Fruit fly (Drosophila melanogaster) whole organism, embryonic: ENCODE results near the gene CG3777.
A peak's percentile ranks its signal among the peaks of the same experiment; 100 is the strongest.

Experiments
- CG10543 ChIP-seq: fragments of 200-800 bp; sonication (Bioruptor generic); optimal IDR thresholded peaks from 3 replicates; lab custom pipeline; 2017; ENCODE audit warnings: missing biosample characterization, mild to moderate bottlenecking, missing genetic modification characterization, moderate library complexity
- CG12391 ChIP-seq: fragments of 200-800 bp; sonication (Bioruptor generic); optimal IDR thresholded peaks from 3 replicates; lab custom pipeline; 2018; ENCODE audit warnings: missing biosample characterization, mild to moderate bottlenecking, missing genetic modification characterization, moderate library complexity
- CG13287 ChIP-seq: fragments of 200-800 bp; sonication (Bioruptor generic); IDR thresholded peaks from 2 replicates; pipeline ENCODE4 v1.3.6; 2022; ENCODE audit warnings: missing biosample characterization, missing genetic modification characterization; ENCODE audit not compliant: partially characterized antibody
- CG14014 ChIP-seq: fragments of 200-800 bp; sonication (Bioruptor generic); IDR thresholded peaks from 2 replicates; pipeline ENCODE4 v1.3.6; 2022; ENCODE audit warnings: missing biosample characterization, missing genetic modification characterization
- CG18011 ChIP-seq: fragments of 200-800 bp; sonication (Bioruptor generic); optimal IDR thresholded peaks from 2 replicates; lab custom pipeline; 2017; ENCODE audit warnings: missing biosample characterization, missing genetic modification characterization, mild to moderate bottlenecking, moderate library complexity, missing genotype
- CG18262 ChIP-seq: fragments of 200-800 bp; optimal IDR thresholded peaks from 3 replicates; lab custom pipeline; 2019; ENCODE audit warnings: missing biosample characterization, mild to moderate bottlenecking, missing genetic modification characterization, moderate library complexity
- CG18619 ChIP-seq: fragments of 200-800 bp; sonication (Bioruptor generic); optimal IDR thresholded peaks from 3 replicates; lab custom pipeline; 2017; ENCODE audit warnings: missing biosample characterization, mild to moderate bottlenecking, missing genetic modification characterization
- CG32767 ChIP-seq: fragments of 200-800 bp; sonication (Bioruptor generic); IDR thresholded peaks from 2 replicates; pipeline ENCODE4 v1.3.6; 2022; ENCODE audit warnings: missing biosample characterization, missing genetic modification characterization
- CG32772 ChIP-seq: fragments of 200-800 bp; sonication (Bioruptor generic); IDR thresholded peaks from 2 replicates; pipeline ENCODE4 v1.3.6; 2022; ENCODE audit warnings: missing biosample characterization, missing genetic modification characterization
- CG3847 ChIP-seq: fragments of 200-800 bp; sonication (Bioruptor generic); IDR thresholded peaks from 2 replicates; pipeline ENCODE4 v1.3.6; 2022; ENCODE audit warnings: missing biosample characterization, missing genetic modification characterization
- CG4360 ChIP-seq: fragments of 200-800 bp; sonication (Bioruptor generic); IDR thresholded peaks from 2 replicates; pipeline ENCODE4 v1.3.6; 2022; ENCODE audit warnings: missing biosample characterization, missing genetic modification characterization
- CG4707 ChIP-seq: fragments of 200-800 bp; sonication (Bioruptor generic); optimal IDR thresholded peaks from 2 replicates; lab custom pipeline; 2018; ENCODE audit warnings: missing biosample characterization, mild to moderate bottlenecking, missing genetic modification characterization, moderate library complexity
- CG6175 ChIP-seq: fragments of 200-800 bp; sonication (Bioruptor generic); IDR thresholded peaks from 3 replicates; pipeline ENCODE4 v1.3.6; 2022; ENCODE audit warnings: missing biosample characterization, missing genetic modification characterization
- CG7357 ChIP-seq: fragments of 200-800 bp; sonication (Bioruptor generic); IDR thresholded peaks from 3 replicates; pipeline ENCODE4 v1.3.6; 2022; ENCODE audit warnings: missing biosample characterization, missing genetic modification characterization
- CG7963 ChIP-seq: fragments of 200-800 bp; sonication (Bioruptor generic); IDR thresholded peaks from 3 replicates; pipeline ENCODE4 v1.3.6; 2022; ENCODE audit warnings: missing biosample characterization, missing genetic modification characterization; ENCODE audit not compliant: partially characterized antibody
- CG8388 ChIP-seq: fragments of 200-800 bp; sonication (Bioruptor generic); optimal IDR thresholded peaks from 2 replicates; lab custom pipeline; 2019; ENCODE audit warnings: missing biosample characterization, mild to moderate bottlenecking, missing genetic modification characterization, moderate library complexity
- CG9727 ChIP-seq: fragments of 200-800 bp; sonication (Bioruptor generic); optimal IDR thresholded peaks from 3 replicates; lab custom pipeline; 2017; ENCODE audit warnings: missing biosample characterization, mild to moderate bottlenecking, missing genetic modification characterization
- CoRest ChIP-seq: fragments of 200-800 bp; sonication (Bioruptor generic); optimal IDR thresholded peaks from 3 replicates; lab custom pipeline; 2018; ENCODE audit warnings: missing biosample characterization, mild to moderate bottlenecking, missing genetic modification characterization, moderate library complexity
- CrebB ChIP-seq: fragments of 200-800 bp; sonication (Bioruptor generic); optimal IDR thresholded peaks from 3 replicates; lab custom pipeline; 2018; ENCODE audit warnings: missing biosample characterization, mild to moderate bottlenecking, missing genetic modification characterization
- Dbx ChIP-seq: fragments of 200-800 bp; sonication (Bioruptor generic); IDR thresholded peaks from 3 replicates; pipeline ENCODE4 v1.3.6; 2022; ENCODE audit warnings: missing biosample characterization, missing genetic modification characterization
- Drgx ChIP-seq: fragments of 200-800 bp; sonication (Bioruptor generic); IDR thresholded peaks from 2 replicates; pipeline ENCODE4 v1.3.6; 2022; ENCODE audit warnings: missing biosample characterization, missing genetic modification characterization
- H2.0 ChIP-seq: fragments of 200-800 bp; sonication (Bioruptor generic); IDR thresholded peaks from 2 replicates; pipeline ENCODE4 v1.3.6; 2022; ENCODE audit warnings: missing biosample characterization, missing genetic modification characterization
- HmgD ChIP-seq: fragments of 200-800 bp; sonication (Bioruptor generic); optimal IDR thresholded peaks from 3 replicates; lab custom pipeline; 2016; ENCODE audit warnings: missing biosample characterization, missing genetic modification characterization
- Hr39 ChIP-seq: fragments of >200 bp; optimal IDR thresholded peaks from 2 replicates; lab custom pipeline; 2017
- Hr51 ChIP-seq, 2 experiments: fragments of 200-800 bp; sonication (Bioruptor generic); optimal IDR thresholded peaks; 2 replicates in 1 of 2; 3 replicates in 1 of 2; lab custom pipeline; 2016 to 2018; ENCODE audit warnings: missing biosample characterization in 2 of 2, missing genetic modification characterization in 2 of 2, mild to moderate bottlenecking in 1 of 2, moderate library complexity in 1 of 2
- Max ChIP-seq: fragments of 200-800 bp; sonication (Bioruptor generic); optimal IDR thresholded peaks from 2 replicates; lab custom pipeline; 2016; ENCODE audit warnings: missing biosample characterization, mild to moderate bottlenecking, missing genetic modification characterization
- Scr ChIP-seq: fragments of 200-800 bp; sonication (Bioruptor generic); IDR thresholded peaks from 2 replicates; pipeline ENCODE4 v1.3.6; 2022; ENCODE audit warnings: missing biosample characterization, missing genetic modification characterization; ENCODE audit not compliant: partially characterized antibody
- Sry-δ ChIP-seq: fragments of 200-800 bp; sonication (Bioruptor generic); optimal IDR thresholded peaks from 2 replicates; lab custom pipeline; 2016; ENCODE audit warnings: missing biosample characterization, missing genetic modification characterization
- Usf ChIP-seq: fragments of 200-800 bp; sonication (Bioruptor generic); optimal IDR thresholded peaks from 2 replicates; lab custom pipeline; 2017; ENCODE audit warnings: missing genotype, missing biosample characterization, missing genetic modification characterization
- btn ChIP-seq: fragments of 200-800 bp; sonication (Bioruptor generic); optimal IDR thresholded peaks from 2 replicates; lab custom pipeline; 2016; ENCODE audit warnings: missing biosample characterization, missing genetic modification characterization
- cas ChIP-seq: fragments of 200-800 bp; sonication (Bioruptor generic); IDR thresholded peaks from 2 replicates; pipeline ENCODE4 v1.3.6; 2022; ENCODE audit warnings: missing biosample characterization, missing genetic modification characterization
- caup ChIP-seq: fragments of 200-800 bp; sonication (Bioruptor generic); optimal IDR thresholded peaks from 3 replicates; lab custom pipeline; 2017; ENCODE audit warnings: missing biosample characterization, mild to moderate bottlenecking, missing genetic modification characterization, moderate library complexity; ENCODE audit not compliant: severe bottlenecking
- dati ChIP-seq: fragments of 200-800 bp; sonication (Bioruptor generic); IDR thresholded peaks from 2 replicates; pipeline ENCODE4 v1.3.6; 2022; ENCODE audit warnings: missing biosample characterization, missing genetic modification characterization
- eve ChIP-seq, 2 experiments: fragments of >200 bp; optimal IDR thresholded peaks; 2 replicates each; lab custom pipeline; 2017; ENCODE audit warnings: missing biosample characterization in 2 of 2, missing genetic modification characterization in 2 of 2
- gcm ChIP-seq: fragments of 200-800 bp; sonication (Bioruptor generic); optimal IDR thresholded peaks from 2 replicates; lab custom pipeline; 2019; ENCODE audit warnings: missing biosample characterization, mild to moderate bottlenecking, missing genetic modification characterization, moderate library complexity
- grau ChIP-seq: fragments of 200-800 bp; optimal IDR thresholded peaks from 3 replicates; lab custom pipeline; 2019; ENCODE audit warnings: missing biosample characterization, mild to moderate bottlenecking, missing genetic modification characterization, moderate library complexity
- hth ChIP-seq: fragments of >200 bp; optimal IDR thresholded peaks from 2 replicates; lab custom pipeline; 2017; ENCODE audit warnings: inconsistent platforms
- pho ChIP-seq: fragments of 200-800 bp; sonication (Bioruptor generic); optimal IDR thresholded peaks from 2 replicates; lab custom pipeline; 2016; ENCODE audit warnings: missing biosample characterization, missing genetic modification characterization
- prd ChIP-seq, 3 experiments: fragments of >200 bp in 2 of 3; fragments of 200-800 bp in 1 of 3; sonication (Bioruptor generic) in 1 of 3; optimal IDR thresholded peaks in 2 of 3; IDR thresholded peaks in 1 of 3; 2 replicates in 2 of 3; 3 replicates in 1 of 3; pipeline versions ENCODE4 v1.3.6 to Lab custom; 2017 to 2022; ENCODE audit warnings: missing biosample characterization in 1 of 3, missing genetic modification characterization in 1 of 3
- pros ChIP-seq: fragments of 200-800 bp; sonication (Bioruptor generic); optimal IDR thresholded peaks from 3 replicates; lab custom pipeline; 2019; ENCODE audit warnings: missing biosample characterization, mild to moderate bottlenecking, missing genetic modification characterization, moderate library complexity
- scrt ChIP-seq: fragments of 200-800 bp; sonication (Bioruptor generic); optimal IDR thresholded peaks from 2 replicates; lab custom pipeline; 2018; ENCODE audit warnings: missing biosample characterization, mild to moderate bottlenecking, missing genetic modification characterization, moderate library complexity
- seq ChIP-seq: fragments of 200-800 bp; sonication (Bioruptor generic); IDR thresholded peaks from 2 replicates; pipeline ENCODE4 v1.3.6; 2022; ENCODE audit warnings: missing biosample characterization, missing genetic modification characterization
- sim ChIP-seq: fragments of 200-800 bp; sonication (Bioruptor generic); IDR thresholded peaks from 2 replicates; pipeline ENCODE4 v1.3.6; 2022; ENCODE audit warnings: missing biosample characterization, missing genetic modification characterization
- ssp ChIP-seq: fragments of 200-800 bp; sonication (Bioruptor generic); IDR thresholded peaks from 2 replicates; pipeline ENCODE4 v1.3.6; 2022; ENCODE audit warnings: missing biosample characterization, missing genetic modification characterization
- stwl ChIP-seq: fragments of 200-800 bp; sonication (Bioruptor generic); optimal IDR thresholded peaks from 3 replicates; lab custom pipeline; 2018; ENCODE audit warnings: missing biosample characterization, mild to moderate bottlenecking, missing genetic modification characterization, moderate library complexity
- tin ChIP-seq: fragments of 200-800 bp; sonication (Bioruptor generic); optimal IDR thresholded peaks from 3 replicates; lab custom pipeline; 2016; ENCODE audit warnings: missing biosample characterization, missing genetic modification characterization
- ttk ChIP-seq: fragments of 200-800 bp; sonication (Bioruptor generic); IDR thresholded peaks from 2 replicates; pipeline ENCODE4 v2.1.2; 2022; ENCODE audit warnings: missing biosample characterization, missing genetic modification characterization
- twi ChIP-seq: fragments of 200-800 bp; optimal IDR thresholded peaks from 2 replicates; lab custom pipeline; 2019; ENCODE audit warnings: missing biosample characterization, mild to moderate bottlenecking, missing genetic modification characterization, moderate library complexity
- tx ChIP-seq: fragments of 200-800 bp; sonication (Bioruptor generic); optimal IDR thresholded peaks from 2 replicates; lab custom pipeline; 2016; ENCODE audit warnings: missing biosample characterization, missing genetic modification characterization
- zen ChIP-seq: fragments of 200-800 bp; sonication (Bioruptor generic); optimal IDR thresholded peaks from 3 replicates; lab custom pipeline; 2018; ENCODE audit warnings: missing biosample characterization, mild to moderate bottlenecking, missing genetic modification characterization, moderate library complexity

CG3777 gene

DNA sequence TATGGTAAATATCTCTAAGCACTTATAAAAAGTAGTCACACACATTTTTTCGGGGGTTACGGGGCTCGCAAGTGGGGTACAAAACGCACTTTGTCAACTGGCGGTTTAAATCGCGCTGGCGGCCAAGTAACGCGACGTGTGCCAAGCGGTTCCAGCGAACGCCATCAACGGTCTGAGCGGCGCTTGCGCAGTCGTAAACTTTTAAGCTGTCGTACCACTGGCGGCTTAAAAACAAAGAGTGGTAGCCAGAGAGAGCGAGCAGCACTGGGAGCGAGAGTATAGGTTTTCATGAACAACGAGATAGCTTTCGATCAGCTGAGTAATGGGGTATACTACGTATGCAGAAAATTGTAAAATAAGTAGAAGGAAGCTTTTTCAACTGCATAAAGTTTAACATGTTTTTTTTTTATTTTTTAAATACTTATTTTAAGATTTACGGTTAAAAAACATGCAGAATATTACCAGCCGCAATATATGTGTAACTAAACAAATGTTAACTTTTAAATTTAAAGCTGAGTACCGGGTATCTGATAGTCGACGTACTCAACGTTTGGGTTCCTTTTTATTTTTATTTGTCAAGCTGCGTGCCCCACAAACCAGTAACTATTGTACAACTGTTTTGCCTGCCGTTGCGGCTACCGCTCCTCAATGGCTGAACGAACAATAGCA is 55.3 kb downstream of the CG3777 start (continued):
- TF ChIP-seq CG32767 (GFP tag; lab: Robert Waterston, UW) (no peak), CG12391 (tag; lab: Kevin White, UChicago) (peak; percentile 40), CG9727 (GFP tag; lab: Kevin White, UChicago) (peak; percentile 10), ssp (GFP tag; lab: Robert Waterston, UW) (no peak), Sry-δ (GFP tag; lab: Kevin White, UChicago) (no peak), CG4360 (GFP tag; lab: Robert Waterston, UW) (no peak), CG6175 (GFP tag; lab: Robert Waterston, UW) (no peak), Scr (GFP tag; lab: Robert Waterston, UW) (no peak), caup (no peak), CG7963 (GFP tag; lab: Robert Waterston, UW) (no peak; the same call in 2 of the 3 replicates), H2.0 (GFP tag; lab: Robert Waterston, UW) (no peak), CG18619 (GFP tag; lab: Kevin White, UChicago) (peak; percentile 25), gcm (no peak), ttk (GFP tag; lab: Robert Waterston, UW) (no peak), twi (tag; lab: Kevin White, UChicago) (no peak), pros (no peak), CG10543 (no peak), HmgD (GFP tag; lab: Kevin White, UChicago) (no peak), CG32772 (GFP tag; lab: Robert Waterston, UW) (no peak), stwl (tag; lab: Kevin White, UChicago) (no peak), grau (tag; lab: Kevin White, UChicago) (peak; percentile 40), tx (GFP tag; lab: Kevin White, UChicago) (no peak), prd (optimal IDR thresholded peaks at IDR 0.05; lab: Kevin White, UChicago) (no peak), prd (GFP tag; IDR thresholded peaks at IDR 0.05; lab: Robert Waterston, UW) (0 out of 3 replicates have a peak, but pooled peaks have one; percentile 13), CG8388 (no peak), CG18262 (peak; percentile 33), tin (no peak), dati (GFP tag; lab: Robert Waterston, UW) (no peak), pho (GFP tag; lab: Kevin White, UChicago) (no peak), zen (tag; lab: Kevin White, UChicago) (no peak), btn (GFP tag; lab: Kevin White, UChicago) (no peak), sim (GFP tag; lab: Robert Waterston, UW) (no peak), seq (GFP tag; lab: Robert Waterston, UW) (no peak), eve (GFP tag; optimal IDR thresholded peaks at IDR 0.05; lab: Kevin White, UChicago) (no peak), hth (no peak), CG3847 (GFP tag; lab: Robert Waterston, UW) (no peak), CG14014 (no peak), CrebB (no peak), CG4707 (no peak), CG18011 (no peak), scrt (GFP tag; lab: Kevin White, UChicago) (no peak), Usf (GFP tag; lab: Kevin White, UChicago) (no peak), CG13287 (peak; percentile 56), Hr51 (GFP tag; optimal IDR thresholded peaks at IDR 0.05; lab: Kevin White, UChicago) (peak in 1 of 2 experiments; percentile 66), Hr39 (no peak), Dbx (no peak), Max (GFP tag; lab: Kevin White, UChicago) (no peak), CoRest (peak; percentile 41), cas (GFP tag; lab: Robert Waterston, UW) (no peak), Drgx (GFP tag; lab: Robert Waterston, UW) (peak; percentile 53; the same call in 1 of the 2 replicates), CG7357 (0 out of 3 replicates have a peak, but pooled peaks have one; percentile 12)
